Fruit fly (Drosophila melanogaster) whole organism, embryonic: ENCODE data around the gene Hrs.

Source experiments
- Abd-B ChIP-seq: fragments of 200-800 bp; sonication (Bioruptor generic); optimal IDR thresholded peaks from 2 replicates; lab custom pipeline; 2018; ENCODE audit warnings: missing biosample characterization, mild to moderate bottlenecking, missing genetic modification characterization, moderate library complexity
- Bteb2 ChIP-seq: fragments of 200-800 bp; sonication (Bioruptor generic); optimal IDR thresholded peaks from 2 replicates; lab custom pipeline; 2016; ENCODE audit warnings: missing biosample characterization, missing genetic modification characterization
- CG10431 ChIP-seq: fragments of 200-800 bp; sonication (Bioruptor generic); optimal IDR thresholded peaks from 3 replicates; lab custom pipeline; 2018; ENCODE audit warnings: missing biosample characterization, mild to moderate bottlenecking, missing genetic modification characterization
- CG12659 ChIP-seq: fragments of 200-800 bp; sonication (Bioruptor generic); optimal IDR thresholded peaks from 3 replicates; lab custom pipeline; 2017; ENCODE audit warnings: mild to moderate bottlenecking, missing biosample characterization, missing genetic modification reagents, missing genetic modification characterization
- CG13296 ChIP-seq: fragments of 200-800 bp; sonication (Bioruptor generic); optimal IDR thresholded peaks from 3 replicates; lab custom pipeline; 2018; ENCODE audit warnings: missing biosample characterization, mild to moderate bottlenecking, missing genetic modification characterization
- CG1647 ChIP-seq: fragments of 200-800 bp; sonication (Bioruptor generic); optimal IDR thresholded peaks from 3 replicates; lab custom pipeline; 2016; ENCODE audit warnings: missing biosample characterization, missing genetic modification characterization
- CG17802 ChIP-seq: fragments of 200-800 bp; sonication (Bioruptor generic); optimal IDR thresholded peaks from 2 replicates; lab custom pipeline; 2018; ENCODE audit warnings: missing biosample characterization, mild to moderate bottlenecking, missing genetic modification characterization, moderate library complexity
- CG1792 ChIP-seq: fragments of 200-800 bp; sonication (Bioruptor generic); optimal IDR thresholded peaks from 2 replicates; lab custom pipeline; 2016; ENCODE audit warnings: missing biosample characterization, missing genetic modification characterization
- CG18599 ChIP-seq: fragments of 200-800 bp; sonication (Bioruptor generic); optimal IDR thresholded peaks from 3 replicates; lab custom pipeline; 2017; ENCODE audit warnings: missing biosample characterization, missing genetic modification characterization, mild to moderate bottlenecking, moderate library complexity, missing genetic modification reagents
- CG2712 ChIP-seq: fragments of 200-800 bp; optimal IDR thresholded peaks from 3 replicates; lab custom pipeline; 2019; ENCODE audit warnings: missing biosample characterization, mild to moderate bottlenecking, missing genetic modification characterization, moderate library complexity
- CG2875 ChIP-seq: fragments of 200-800 bp; sonication (Bioruptor generic); optimal IDR thresholded peaks from 2 replicates; lab custom pipeline; 2017; ENCODE audit warnings: missing biosample characterization, mild to moderate bottlenecking, missing genetic modification characterization, missing genetic modification reagents
- CG2889 ChIP-seq: fragments of 200-800 bp; sonication (Bioruptor generic); IDR thresholded peaks from 3 replicates; pipeline ENCODE4 v1.3.6; 2022; ENCODE audit warnings: missing biosample characterization, missing genetic modification characterization
- CG32532 ChIP-seq: fragments of 200-800 bp; sonication (Bioruptor generic); IDR thresholded peaks from 2 replicates; pipeline ENCODE4 v1.3.6; 2022; ENCODE audit warnings: missing biosample characterization, missing genetic modification characterization
- CG33557 ChIP-seq: fragments of 200-800 bp; sonication (Bioruptor generic); optimal IDR thresholded peaks from 2 replicates; lab custom pipeline; 2019; ENCODE audit warnings: missing biosample characterization, mild to moderate bottlenecking, missing genetic modification characterization, moderate library complexity
- CG6272 ChIP-seq: fragments of 200-800 bp; sonication (Bioruptor generic); IDR thresholded peaks from 2 replicates; pipeline ENCODE4 v1.3.6; 2022; ENCODE audit warnings: missing biosample characterization, missing genetic modification characterization
- CG6813 ChIP-seq: fragments of 200-800 bp; sonication (Bioruptor generic); optimal IDR thresholded peaks from 2 replicates; lab custom pipeline; 2017; ENCODE audit warnings: missing biosample characterization, missing genetic modification characterization, mild to moderate bottlenecking, moderate library complexity, missing genetic modification reagents
- CG6854 ChIP-seq: fragments of 200-800 bp; sonication (Bioruptor generic); optimal IDR thresholded peaks from 3 replicates; lab custom pipeline; 2017; ENCODE audit warnings: missing biosample characterization, mild to moderate bottlenecking, missing genetic modification characterization
- CG7928 ChIP-seq: fragments of 200-800 bp; sonication (Bioruptor generic); optimal IDR thresholded peaks from 2 replicates; lab custom pipeline; 2017; ENCODE audit warnings: missing biosample characterization, mild to moderate bottlenecking, missing genetic modification characterization
- CG8359 ChIP-seq: fragments of 200-800 bp; sonication (Bioruptor generic); optimal IDR thresholded peaks from 2 replicates; lab custom pipeline; 2017; ENCODE audit warnings: missing biosample characterization, mild to moderate bottlenecking, missing genetic modification characterization, borderline replicate concordance
- CG8944 ChIP-seq: fragments of 200-800 bp; sonication (Bioruptor generic); optimal IDR thresholded peaks from 3 replicates; lab custom pipeline; 2016; ENCODE audit warnings: missing biosample characterization, missing genetic modification characterization
- CG9817 ChIP-seq: fragments of 200-800 bp; sonication (Bioruptor generic); optimal IDR thresholded peaks from 2 replicates; lab custom pipeline; 2018; ENCODE audit warnings: missing biosample characterization, mild to moderate bottlenecking, missing genetic modification characterization, moderate library complexity
- Deaf1 ChIP-seq: fragments of 200-800 bp; optimal IDR thresholded peaks from 3 replicates; lab custom pipeline; 2019; ENCODE audit warnings: missing biosample characterization, mild to moderate bottlenecking, missing genetic modification characterization, moderate library complexity
- Dip3 ChIP-seq: fragments of 200-800 bp; sonication (Bioruptor generic); optimal IDR thresholded peaks from 3 replicates; lab custom pipeline; 2016; ENCODE audit warnings: missing biosample characterization, missing genetic modification characterization
- Elba2 ChIP-seq: fragments of 200-800 bp; sonication (Bioruptor generic); optimal IDR thresholded peaks from 3 replicates; lab custom pipeline; 2016; ENCODE audit warnings: missing biosample characterization, missing genetic modification characterization
- Mes4 ChIP-seq: fragments of 200-800 bp; sonication (Bioruptor generic); optimal IDR thresholded peaks from 2 replicates; lab custom pipeline; 2016; ENCODE audit warnings: missing biosample characterization, missing genetic modification characterization
- NFAT ChIP-seq: fragments of 200-800 bp; sonication (Bioruptor generic); IDR thresholded peaks from 2 replicates; pipeline ENCODE4 v1.3.6; 2022; ENCODE audit warnings: missing biosample characterization, missing genetic modification characterization
- NfI ChIP-seq: fragments of 200-800 bp; sonication (Bioruptor generic); optimal IDR thresholded peaks from 3 replicates; lab custom pipeline; 2018; ENCODE audit warnings: missing biosample characterization, mild to moderate bottlenecking, missing genetic modification characterization, moderate library complexity
- Ravus ChIP-seq: fragments of 200-800 bp; sonication (Bioruptor generic); IDR thresholded peaks from 2 replicates; pipeline ENCODE4 v1.3.6; 2022; ENCODE audit warnings: missing biosample characterization, missing genetic modification characterization
- Sry-β ChIP-seq: fragments of 200-800 bp; sonication (Bioruptor generic); optimal IDR thresholded peaks from 2 replicates; lab custom pipeline; 2018; ENCODE audit warnings: missing biosample characterization, mild to moderate bottlenecking, missing genetic modification characterization, moderate library complexity
- Stat92E ChIP-seq, 3 experiments: fragments of >200 bp in 2 of 3; fragments of 200-800 bp in 1 of 3; sonication (Bioruptor generic) in 1 of 3; optimal IDR thresholded peaks; 2 replicates each; lab custom pipeline; 2017 to 2019; ENCODE audit warnings: missing biosample characterization in 3 of 3, missing genetic modification characterization in 3 of 3, mild to moderate bottlenecking in 1 of 3, moderate library complexity in 1 of 3
- abd-A ChIP-seq: fragments of 200-800 bp; sonication (Bioruptor generic); optimal IDR thresholded peaks from 3 replicates; lab custom pipeline; 2019; ENCODE audit warnings: missing biosample characterization, mild to moderate bottlenecking, missing genetic modification characterization, moderate library complexity
- ac ChIP-seq: fragments of 200-800 bp; sonication (Bioruptor generic); optimal IDR thresholded peaks from 3 replicates; lab custom pipeline; 2017; ENCODE audit warnings: missing biosample characterization, mild to moderate bottlenecking, missing genetic modification characterization
- amos ChIP-seq: fragments of 200-800 bp; sonication (Bioruptor generic); IDR thresholded peaks from 2 replicates; pipeline ENCODE4 v1.3.6; 2022; ENCODE audit warnings: missing biosample characterization, missing genetic modification characterization; ENCODE audit not compliant: partially characterized antibody
- ato ChIP-seq: fragments of 200-800 bp; sonication (Bioruptor generic); IDR thresholded peaks from 2 replicates; pipeline ENCODE4 v1.3.6; 2022; ENCODE audit warnings: missing biosample characterization, missing genetic modification characterization; ENCODE audit not compliant: partially characterized antibody
- corto ChIP-seq: fragments of 200-800 bp; sonication (Bioruptor generic); optimal IDR thresholded peaks from 2 replicates; lab custom pipeline; 2016; ENCODE audit warnings: missing biosample characterization, mild to moderate bottlenecking, missing genetic modification characterization, moderate library complexity
- gcm ChIP-seq: fragments of 200-800 bp; sonication (Bioruptor generic); optimal IDR thresholded peaks from 2 replicates; lab custom pipeline; 2019; ENCODE audit warnings: missing biosample characterization, mild to moderate bottlenecking, missing genetic modification characterization, moderate library complexity
- gfzf ChIP-seq: fragments of 200-800 bp; sonication (Bioruptor generic); optimal IDR thresholded peaks from 2 replicates; lab custom pipeline; 2016; ENCODE audit warnings: missing biosample characterization, mild to moderate bottlenecking, missing genetic modification characterization, moderate library complexity
- jing ChIP-seq: fragments of 200-800 bp; sonication (Bioruptor generic); optimal IDR thresholded peaks from 2 replicates; lab custom pipeline; 2018; ENCODE audit warnings: missing biosample characterization, mild to moderate bottlenecking, missing genetic modification characterization
- oc ChIP-seq: fragments of 200-800 bp; sonication (Bioruptor generic); optimal IDR thresholded peaks from 2 replicates; lab custom pipeline; 2018; ENCODE audit warnings: missing biosample characterization, mild to moderate bottlenecking, missing genetic modification characterization, moderate library complexity
- pan ChIP-seq, 4 experiments: fragments of >200 bp in 3 of 4; fragments of 200-800 bp in 1 of 4; sonication (Bioruptor generic) in 1 of 4; optimal IDR thresholded peaks in 3 of 4; IDR thresholded peaks in 1 of 4; 2 replicates each; pipeline versions ENCODE4 v1.3.6 to Lab custom; 2017 to 2022; ENCODE audit warnings: missing biosample characterization in 2 of 4, missing genetic modification characterization in 2 of 4, mixed read lengths in 1 of 4
- prd ChIP-seq, 3 experiments: fragments of >200 bp in 2 of 3; fragments of 200-800 bp in 1 of 3; sonication (Bioruptor generic) in 1 of 3; optimal IDR thresholded peaks in 2 of 3; IDR thresholded peaks in 1 of 3; 2 replicates in 2 of 3; 3 replicates in 1 of 3; pipeline versions ENCODE4 v1.3.6 to Lab custom; 2017 to 2022; ENCODE audit warnings: missing biosample characterization in 1 of 3, missing genetic modification characterization in 1 of 3
- schlank ChIP-seq: fragments of 200-800 bp; sonication (Bioruptor generic); optimal IDR thresholded peaks from 2 replicates; lab custom pipeline; 2018; ENCODE audit warnings: missing biosample characterization, mild to moderate bottlenecking, missing genetic modification characterization
- slou ChIP-seq: fragments of 200-800 bp; sonication (Bioruptor generic); optimal IDR thresholded peaks from 3 replicates; lab custom pipeline; 2016; ENCODE audit warnings: missing biosample characterization, missing genetic modification characterization
- sob ChIP-seq: fragments of 200-800 bp; sonication (Bioruptor generic); IDR thresholded peaks from 2 replicates; pipeline ENCODE4 v1.3.6; 2022; ENCODE audit warnings: missing biosample characterization, missing genetic modification characterization
- vnd ChIP-seq: fragments of 200-800 bp; sonication (Bioruptor generic); IDR thresholded peaks from 3 replicates; pipeline ENCODE4 v1.3.6; 2022; ENCODE audit warnings: missing biosample characterization, missing genetic modification characterization; ENCODE audit not compliant: partially characterized antibody
- zfh2 ChIP-seq: fragments of 200-800 bp; sonication (Bioruptor generic); optimal IDR thresholded peaks from 2 replicates; lab custom pipeline; 2016; ENCODE audit warnings: missing biosample characterization, missing genetic modification characterization

Hrs gene

dm6 chr2L:2748480-2749143 lies 8.8 kb downstream of the Hrs start (continued):
- TF ChIP-seq abd-A (tag; lab: Kevin White, UChicago) (no peak), pan (optimal IDR thresholded peaks at IDR 0.05; lab: Kevin White, UChicago) (no peak), pan (GFP tag; optimal IDR thresholded peaks at IDR 0.05 in 1 of 2, IDR thresholded peaks at IDR 0.05 in 1 of 2) (peak in 1 of 2 experiments; percentile 88), CG6813 (GFP tag; lab: Kevin White, UChicago) (peak; percentile 59), Dip3 (peak; percentile 81), CG2712 (tag; lab: Kevin White, UChicago) (peak; percentile 91), sob (peak; percentile 93), CG1647 (peak; percentile 74), CG32532 (peak; percentile 94), Sry-β (GFP tag; lab: Kevin White, UChicago) (peak; percentile 68), gfzf (GFP tag; lab: Kevin White, UChicago) (peak; percentile 33), Elba2 (no peak), schlank (peak; percentile 61), Deaf1 (tag; lab: Kevin White, UChicago) (peak; percentile 76), gcm (GFP tag; lab: Kevin White, UChicago) (peak; percentile 88), zfh2 (peak; percentile 92), CG8359 (GFP tag; lab: Kevin White, UChicago) (no peak), CG9817 (tag; lab: Kevin White, UChicago) (peak; percentile 89), CG8944 (GFP tag; lab: Kevin White, UChicago) (peak; percentile 80), NFAT (GFP tag; lab: Robert Waterston, UW) (peak; percentile 94), ac (GFP tag; lab: Kevin White, UChicago) (no peak), Ravus (GFP tag; lab: Robert Waterston, UW) (peak; percentile 50), CG2889 (GFP tag; lab: Robert Waterston, UW) (peak; percentile 59; the same call in 1 of the 3 replicates), slou (GFP tag; lab: Kevin White, UChicago) (peak; percentile 90), Abd-B (GFP tag; lab: Kevin White, UChicago) (peak; percentile 79), CG17802 (tag; lab: Kevin White, UChicago) (peak; percentile 66), CG6854 (peak; percentile 72), CG12659 (peak; percentile 93), prd (optimal IDR thresholded peaks at IDR 0.05; lab: Kevin White, UChicago) (no peak), prd (GFP tag; IDR thresholded peaks at IDR 0.05; lab: Robert Waterston, UW) (peak; percentile 90), CG33557 (GFP tag; lab: Kevin White, UChicago) (peak; percentile 67), amos (GFP tag; lab: Robert Waterston, UW) (0 out of 2 replicates have a peak, but pooled peaks have one; percentile 34), ato (GFP tag; lab: Robert Waterston, UW) (peak; percentile 60; the same call in 1 of the 2 replicates), CG2875 (GFP tag; lab: Kevin White, UChicago) (no peak), CG10431 (GFP tag; lab: Kevin White, UChicago) (peak; percentile 71), NfI (GFP tag; lab: Kevin White, UChicago) (peak; percentile 92), CG13296 (GFP tag; lab: Kevin White, UChicago) (peak; percentile 89), corto (GFP tag; lab: Kevin White, UChicago) (no peak), vnd (GFP tag; lab: Robert Waterston, UW) (no peak), CG6272 (GFP tag; lab: Robert Waterston, UW) (peak; percentile 88), Mes4 (peak; percentile 66), oc (tag; lab: Kevin White, UChicago) (no peak), CG1792 (peak; percentile 74), Stat92E (GFP tag; optimal IDR thresholded peaks at IDR 0.05; lab: Kevin White, UChicago) (no peak), jing (GFP tag; lab: Kevin White, UChicago) (peak; percentile 60), Bteb2 (peak; percentile 46), CG18599 (peak; percentile 92), CG7928 (GFP tag; lab: Kevin White, UChicago) (peak; percentile 99)
